Worm (Caenorhabditis elegans) whole organism, early embryonic: ENCODE measurements around the gene str-176.

Source experiments
- B0310.2 ChIP-seq: sonication (generic microtip); optimal IDR thresholded peaks from 2 replicates; lab custom pipeline; 2016; ENCODE audit warnings: mild to moderate bottlenecking, missing genetic modification characterization, missing compliant biosample characterization
- F13C5.2 ChIP-seq: sonication (generic microtip); optimal IDR thresholded peaks from 2 replicates; lab custom pipeline; 2017; ENCODE audit warnings: mild to moderate bottlenecking, missing genetic modification characterization, inconsistent platforms, missing compliant biosample characterization
- aly-1 ChIP-seq: sonication (generic microtip); optimal IDR thresholded peaks from 2 replicates; lab custom pipeline; 2016; ENCODE audit warnings: missing genetic modification characterization, missing compliant biosample characterization
- ama-1 ChIP-seq: fragments of 150-350 bp; optimal IDR thresholded peaks from 2 replicates; lab custom pipeline; 2014
- ceh-13 ChIP-seq: fragments of 200-800 bp; sonication (Bioruptor generic); optimal IDR thresholded peaks from 2 replicates; lab custom pipeline; 2018; ENCODE audit warnings: mild to moderate bottlenecking, missing genetic modification characterization, missing compliant biosample characterization
- ceh-36 ChIP-seq: sonication (generic microtip); optimal IDR thresholded peaks from 2 replicates; lab custom pipeline; 2016; ENCODE audit warnings: missing genetic modification characterization, inconsistent platforms, missing compliant biosample characterization
- ets-7 ChIP-seq: sonication (generic microtip); optimal IDR thresholded peaks from 2 replicates; lab custom pipeline; 2016; ENCODE audit warnings: missing genotype, missing genetic modification characterization, missing compliant biosample characterization
- flt-1 ChIP-seq: fragments of 200-800 bp; sonication (Bioruptor generic); IDR thresholded peaks from 2 replicates; pipeline ENCODE4 v1.3.6; 2022; ENCODE audit warnings: missing genetic modification characterization, missing compliant biosample characterization
- hmbx-1 ChIP-seq: sonication (generic microtip); optimal IDR thresholded peaks from 2 replicates; lab custom pipeline; 2016; ENCODE audit warnings: mild to moderate bottlenecking, missing genetic modification characterization, missing compliant biosample characterization
- hmg-4 ChIP-seq: fragments of 200-800 bp; sonication (Bioruptor generic); optimal IDR thresholded peaks from 2 replicates; lab custom pipeline; 2018; ENCODE audit warnings: mild to moderate bottlenecking, missing genetic modification characterization, missing compliant biosample characterization
- hnd-1 ChIP-seq: sonication (generic microtip); optimal IDR thresholded peaks from 2 replicates; lab custom pipeline; 2016; ENCODE audit warnings: missing genetic modification characterization, missing compliant biosample characterization
- pes-1 ChIP-seq: fragments of 200-800 bp; sonication (Bioruptor generic); IDR thresholded peaks from 2 replicates; pipeline ENCODE4 v1.3.6; 2022; ENCODE audit warnings: missing genetic modification reagents, missing genetic modification characterization, missing compliant biosample characterization
- scrt-1 ChIP-seq: fragments of 200-800 bp; sonication (Bioruptor generic); IDR thresholded peaks from 2 replicates; pipeline ENCODE4 v1.3.6; 2022; ENCODE audit warnings: missing genetic modification characterization, missing compliant biosample characterization
- sea-1 ChIP-seq: fragments of 200-800 bp; sonication (Bioruptor generic); conservative IDR thresholded peaks from 2 replicates; pipeline ENCODE4 v1.3.6; 2022; ENCODE audit warnings: missing genetic modification characterization, missing compliant biosample characterization
- tbx-11 ChIP-seq: fragments of 200-800 bp; sonication (Bioruptor generic); IDR thresholded peaks from 2 replicates; pipeline ENCODE4 v1.3.6; 2022; ENCODE audit warnings: missing genetic modification characterization, missing compliant biosample characterization
- tbx-37 ChIP-seq: fragments of 200-800 bp; sonication (Bioruptor generic); conservative IDR thresholded peaks from 2 replicates; pipeline ENCODE4 v1.3.6; 2022; ENCODE audit warnings: missing genetic modification reagents, missing genetic modification characterization, missing compliant biosample characterization
- tra-4 ChIP-seq: sonication (generic microtip); optimal IDR thresholded peaks from 2 replicates; lab custom pipeline; 2017; ENCODE audit warnings: missing genetic modification characterization, missing compliant biosample characterization

Gene str-176

ce11 chrIV:8463716-8464115, at the start of gene str-176:
str-176 (minus strand) TSS chrIV:8463816.
- TF ChIP-seq hmbx-1 (tag; lab: Kevin White, UChicago) (no peak), sea-1 (no peak), ets-7 (tag; lab: Kevin White, UChicago) (no peak), hmg-4 (no peak), ceh-13 (GFP tag; lab: Kevin White, UChicago) (no peak), tra-4 (tag; lab: Kevin White, UChicago) (no peak), F13C5.2 (tag; lab: Kevin White, UChicago) (no peak), ceh-36 (no peak), tbx-11 (GFP tag; lab: Robert Waterston, UW) (no peak)

DNA sequence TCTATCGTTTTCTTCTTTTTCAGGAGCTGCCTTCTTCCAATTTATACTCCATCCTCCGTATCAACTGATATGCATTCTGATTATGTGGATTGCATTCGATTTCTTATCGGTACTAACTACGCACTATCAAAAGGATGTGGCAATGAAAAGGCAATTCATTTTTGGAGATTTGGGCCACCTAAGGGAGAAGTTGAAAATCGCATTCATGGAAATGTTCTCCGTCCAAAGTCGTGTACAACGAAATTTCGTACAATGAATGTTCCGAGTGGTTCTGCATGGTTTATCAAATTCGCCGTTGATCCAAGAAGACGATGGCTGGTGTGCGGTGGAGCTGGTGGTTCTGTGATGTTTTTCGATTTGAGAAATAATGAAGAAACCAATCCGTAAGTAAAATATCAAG, 49.1 kb upstream of the str-176 start, which contains the start of gene C09G4.4:
TSS of gene C09G4.4 (plus strand) at position 301 of the 400 bp plus-strand sequence.
- TF ChIP-seq flt-1 (GFP tag; lab: Robert Waterston, UW) (no peak), hnd-1 (tag; lab: Kevin White, UChicago) (no peak), F13C5.2 (tag; lab: Kevin White, UChicago) (no peak), ceh-36 (no peak), ceh-13 (GFP tag; lab: Kevin White, UChicago) (no peak), tbx-37 (GFP tag; lab: Robert Waterston, UW) (no peak), ama-1 (lab: Kevin White, UChicago) (no peak), tra-4 (tag; lab: Kevin White, UChicago) (no peak), scrt-1 (no peak), pes-1 (GFP tag; lab: Robert Waterston, UW) (no peak), sea-1 (no peak), ets-7 (tag; lab: Kevin White, UChicago) (no peak), tbx-11 (GFP tag; lab: Robert Waterston, UW) (no peak), B0310.2 (no peak), aly-1 (tag; lab: Kevin White, UChicago) (no peak), hmg-4 (no peak), hmbx-1 (tag; lab: Kevin White, UChicago) (no peak)

- no peak for TF ChIP-seq ceh-13 (GFP tag; lab: Kevin White, UChicago)
- no peak for TF ChIP-seq hmg-4
- no peak for TF ChIP-seq flt-1 (GFP tag; lab: Robert Waterston, UW)
- TF ChIP-seq F13C5.2 (tag; lab: Kevin White, UChicago): no peak
- no peak for TF ChIP-seq hnd-1 (tag; lab: Kevin White, UChicago)
- no peak for TF ChIP-seq scrt-1
- TF ChIP-seq B0310.2: no peak
- no peak for TF ChIP-seq sea-1
- no peak for TF ChIP-seq ceh-36
- no peak for TF ChIP-seq ets-7 (tag; lab: Kevin White, UChicago)
- TF ChIP-seq tbx-11 (GFP tag; lab: Robert Waterston, UW): no peak
- no peak for TF ChIP-seq ama-1 (lab: Kevin White, UChicago)
- TF ChIP-seq tbx-37 (GFP tag; lab: Robert Waterston, UW): no peak
- no peak for TF ChIP-seq tra-4 (tag; lab: Kevin White, UChicago)
- TF ChIP-seq aly-1 (tag; lab: Kevin White, UChicago): no peak
- TF ChIP-seq pes-1 (GFP tag; lab: Robert Waterston, UW): no peak
- no peak for TF ChIP-seq hmbx-1 (tag; lab: Kevin White, UChicago)
These were observed 47.4 kb upstream of the str-176 start, which contains the start of gene mes-6 for ce11 chrIV:8511056-8511455. mes-6 (plus strand) TSS chrIV:8511284.

DNA sequence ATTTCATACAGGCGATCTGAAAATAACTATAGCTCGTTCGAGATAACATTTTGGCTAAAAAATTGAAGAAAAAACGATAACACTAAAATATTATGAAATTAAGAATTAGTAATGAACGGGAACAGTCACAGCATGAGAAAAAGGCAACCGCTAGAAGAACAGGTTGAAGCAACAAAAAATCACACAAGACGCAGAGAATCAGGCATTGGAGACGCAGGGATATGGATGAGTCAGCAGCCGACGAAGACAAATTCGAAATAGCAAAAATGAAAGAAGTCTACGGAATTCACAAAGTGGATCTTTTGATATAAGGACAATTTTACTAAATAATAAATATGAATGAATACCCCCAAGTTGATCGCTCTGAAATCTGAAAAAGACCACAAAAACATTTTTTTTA, 46.9 kb upstream of the str-176 start, which contains the start of gene tag-77:
TSS of gene tag-77 (minus strand) at position 15 of the 400 bp plus-strand sequence.
- no peak for TF ChIP-seq ets-7 (tag; lab: Kevin White, UChicago)
- no peak for TF ChIP-seq ceh-13 (GFP tag; lab: Kevin White, UChicago)
- no peak for TF ChIP-seq aly-1 (tag; lab: Kevin White, UChicago)
- TF ChIP-seq hmg-4: no peak
- no peak for TF ChIP-seq scrt-1
- no peak for TF ChIP-seq tra-4 (tag; lab: Kevin White, UChicago)
- no peak for TF ChIP-seq B0310.2
- TF ChIP-seq sea-1: no peak
- TF ChIP-seq tbx-11 (GFP tag; lab: Robert Waterston, UW): no peak
- TF ChIP-seq hmbx-1 (tag; lab: Kevin White, UChicago): no peak
- TF ChIP-seq pes-1 (GFP tag; lab: Robert Waterston, UW): no peak
- TF ChIP-seq ceh-36: no peak

- TF ChIP-seq ceh-36 (no peak), pes-1 (GFP tag; lab: Robert Waterston, UW) (no peak), scrt-1 (no peak), flt-1 (GFP tag; lab: Robert Waterston, UW) (no peak), ceh-13 (GFP tag; lab: Kevin White, UChicago) (no peak), ets-7 (tag; lab: Kevin White, UChicago) (no peak), tbx-37 (GFP tag; lab: Robert Waterston, UW) (no peak), hmg-4 (no peak), tra-4 (tag; lab: Kevin White, UChicago) (no peak), hmbx-1 (tag; lab: Kevin White, UChicago) (no peak), sea-1 (no peak)
These were observed 42.4 kb upstream of the str-176 start for ce11 chrIV:8506034-8506433.

ce11 chrIV:8501382-8501781, 37.8 kb upstream of the str-176 start, which contains the start of gene C28C12.1:
C28C12.1 (plus strand) TSS chrIV:8501682.
- no peak for TF ChIP-seq hmbx-1 (tag; lab: Kevin White, UChicago)
- TF ChIP-seq ama-1 (lab: Kevin White, UChicago): no peak
- no peak for TF ChIP-seq pes-1 (GFP tag; lab: Robert Waterston, UW)
- no peak for TF ChIP-seq ets-7 (tag; lab: Kevin White, UChicago)
- TF ChIP-seq hnd-1 (tag; lab: Kevin White, UChicago): no peak
- no peak for TF ChIP-seq B0310.2
- TF ChIP-seq sea-1: no peak
- no peak for TF ChIP-seq aly-1 (tag; lab: Kevin White, UChicago)
- no peak for TF ChIP-seq hmg-4
- no peak for TF ChIP-seq scrt-1
- no peak for TF ChIP-seq tra-4 (tag; lab: Kevin White, UChicago)
- TF ChIP-seq F13C5.2 (tag; lab: Kevin White, UChicago): no peak
- no peak for TF ChIP-seq tbx-37 (GFP tag; lab: Robert Waterston, UW)
- TF ChIP-seq tbx-11 (GFP tag; lab: Robert Waterston, UW): no peak
- no peak for TF ChIP-seq ceh-36
- no peak for TF ChIP-seq ceh-13 (GFP tag; lab: Kevin White, UChicago)
- TF ChIP-seq flt-1 (GFP tag; lab: Robert Waterston, UW): no peak

- no peak for TF ChIP-seq flt-1 (GFP tag; lab: Robert Waterston, UW)
- TF ChIP-seq tra-4 (tag; lab: Kevin White, UChicago): no peak
- no peak for TF ChIP-seq ceh-36
- TF ChIP-seq sea-1: no peak
- TF ChIP-seq ets-7 (tag; lab: Kevin White, UChicago): no peak
- TF ChIP-seq hmbx-1 (tag; lab: Kevin White, UChicago): no peak
- no peak for TF ChIP-seq ceh-13 (GFP tag; lab: Kevin White, UChicago)
- no peak for TF ChIP-seq hnd-1 (tag; lab: Kevin White, UChicago)
- TF ChIP-seq ama-1 (lab: Kevin White, UChicago): no peak
- TF ChIP-seq scrt-1: no peak
- TF ChIP-seq pes-1 (GFP tag; lab: Robert Waterston, UW): no peak
- no peak for TF ChIP-seq aly-1 (tag; lab: Kevin White, UChicago)
- TF ChIP-seq hmg-4: no peak
- TF ChIP-seq tbx-37 (GFP tag; lab: Robert Waterston, UW): no peak
- TF ChIP-seq B0310.2: no peak
These were observed 36.3 kb upstream of the str-176 start for ce11 chrIV:8499956-8500355.
